Worm (Caenorhabditis elegans): ENCODE measurements around the gene dcaf-13.

dcaf-13 gene

ce11 chrII:4428121-4428520, 3.4 kb upstream of the dcaf-13 start:
- no peak for TF ChIP-seq ceh-39 (tag; optimal IDR thresholded peaks at IDR 0.05)
- no peak for TF ChIP-seq nhr-237 (tag; optimal IDR thresholded peaks at IDR 0.05)
- no peak for TF ChIP-seq sem-2 (GFP tag; optimal IDR thresholded peaks at IDR 0.05)
- TF ChIP-seq nhr-2 (tag; optimal IDR thresholded peaks at IDR 0.05): no peak
- no peak for TF ChIP-seq tbx-8 (GFP tag; optimal IDR thresholded peaks at IDR 0.05)
- TF ChIP-seq ceh-83 (GFP tag; optimal IDR thresholded peaks at IDR 0.05): no peak

- TF ChIP-seq snpc-4 (tag; optimal IDR thresholded peaks at IDR 0.05) (no peak), ceh-83 (GFP tag; optimal IDR thresholded peaks at IDR 0.05) (no peak), drap-1 (GFP tag; optimal IDR thresholded peaks at IDR 0.05) (no peak), M03D4.4 (tag; optimal IDR thresholded peaks at IDR 0.05) (no peak), ceh-43 (GFP tag; optimal IDR thresholded peaks at IDR 0.05) (no peak), zip-8 (tag; optimal IDR thresholded peaks at IDR 0.05) (no peak), mab-5 (tag; optimal IDR thresholded peaks at IDR 0.05) (no peak)
Observed at ce11 chrII:4419956-4420355, 4.7 kb downstream of the dcaf-13 start, which contains the start of gene bpnt-1. TSS of gene bpnt-1 (plus strand) at chrII:4420256.

- no peak for TF ChIP-seq nhr-237 (tag; optimal IDR thresholded peaks at IDR 0.05)
- TF ChIP-seq mls-2 (tag; optimal IDR thresholded peaks at IDR 0.05): no peak
- no peak for TF ChIP-seq unc-62 (GFP tag; optimal IDR thresholded peaks at IDR 0.05)
- no peak for TF ChIP-seq nhr-76 (tag; optimal IDR thresholded peaks at IDR 0.05)
- no peak for TF ChIP-seq zip-8 (tag; optimal IDR thresholded peaks at IDR 0.05)
- no peak for TF ChIP-seq sptf-1 (tag; optimal IDR thresholded peaks at IDR 0.05)
- no peak for TF ChIP-seq hlh-1 (tag; optimal IDR thresholded peaks at IDR 0.05)
- TF ChIP-seq unc-120 (tag; optimal IDR thresholded peaks at IDR 0.05; ENCODE audit: poor library complexity, severe bottlenecking): no peak
- TF ChIP-seq sem-2 (GFP tag; optimal IDR thresholded peaks at IDR 0.05): no peak
- no peak for TF ChIP-seq ztf-11 (tag; optimal IDR thresholded peaks at IDR 0.05)
- TF ChIP-seq ces-1 (GFP tag; optimal IDR thresholded peaks at IDR 0.05): no peak
Observed at ce11 chrII:4417333-4417732, 7.4 kb downstream of the dcaf-13 start, which contains the start of gene sod-5. TSS of gene sod-5 (plus strand) at chrII:4417633.

DNA sequence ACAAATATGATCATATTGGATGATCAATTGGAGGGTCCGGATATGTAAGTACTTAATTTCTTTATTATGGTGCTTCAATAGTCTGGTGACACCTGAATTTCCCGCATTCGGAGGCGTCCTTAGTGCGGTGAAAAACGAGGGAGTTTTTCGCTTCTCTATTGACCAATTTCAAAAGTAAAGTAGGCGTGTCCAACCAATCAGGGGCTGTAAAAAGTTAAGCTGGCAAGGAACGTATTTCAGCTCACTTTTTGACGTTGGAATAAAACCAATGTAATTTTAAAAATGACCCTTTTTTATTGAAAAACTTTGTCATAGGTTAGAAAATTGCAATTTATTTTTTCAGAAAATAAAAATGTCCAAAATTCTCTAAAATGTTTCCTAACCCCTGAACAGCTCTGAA, 15.1 kb downstream of the dcaf-13 start:
- TF ChIP-seq ztf-11 (tag; optimal IDR thresholded peaks at IDR 0.05): no peak

DNA sequence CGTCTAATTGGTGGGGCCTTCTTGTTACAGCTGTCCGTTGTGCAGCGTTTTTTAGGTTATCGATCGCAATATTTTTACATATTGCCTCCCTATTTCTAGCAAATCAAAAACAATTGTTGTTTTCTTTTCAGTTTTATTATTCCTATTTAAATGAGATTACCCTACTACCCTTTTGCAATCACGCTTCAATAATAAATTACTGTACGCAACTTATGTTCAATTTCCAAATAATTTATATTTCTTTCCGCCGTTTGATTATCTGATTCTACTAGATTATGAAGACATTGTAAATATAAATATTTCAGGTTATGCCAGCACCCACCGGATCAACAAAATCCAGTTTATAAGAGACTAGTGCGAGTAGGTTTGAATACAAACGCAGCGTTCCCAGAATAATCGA, 19.3 kb downstream of the dcaf-13 start, which contains the start of gene ZK430.5:
TSS of gene ZK430.5 (plus strand) at position 301 of the 400 bp plus-strand sequence.
- TF ChIP-seq nhr-12 (tag; optimal IDR thresholded peaks at IDR 0.05) (no peak), blmp-1 (tag; optimal IDR thresholded peaks at IDR 0.05) (no peak)

- no peak for TF ChIP-seq mls-2 (tag; optimal IDR thresholded peaks at IDR 0.05)
- TF ChIP-seq ham-2 (GFP tag; optimal IDR thresholded peaks at IDR 0.05): peak; percentile 15
- no peak for TF ChIP-seq nhr-76 (tag; optimal IDR thresholded peaks at IDR 0.05)
- peak; percentile 69 for TF ChIP-seq zip-8 (tag; optimal IDR thresholded peaks at IDR 0.05)
- no peak for TF ChIP-seq bed-3 (GFP tag; optimal IDR thresholded peaks at IDR 0.05)
- no peak for TF ChIP-seq unc-39 (tag; optimal IDR thresholded peaks at IDR 0.05)
Observed at ce11 chrII:4394438-4394837, 30.3 kb downstream of the dcaf-13 start.

- no peak for TF ChIP-seq elt-1 (tag; optimal IDR thresholded peaks at IDR 0.05; ENCODE audit: borderline replicate concordance, insufficient read depth)
- no peak for TF ChIP-seq blmp-1 (tag; optimal IDR thresholded peaks at IDR 0.05)
- no peak for TF ChIP-seq nhr-12 (tag; optimal IDR thresholded peaks at IDR 0.05)
- TF ChIP-seq sem-2 (GFP tag; optimal IDR thresholded peaks at IDR 0.05): no peak
- TF ChIP-seq lin-32 (GFP tag; optimal IDR thresholded peaks at IDR 0.05): no peak
- no peak for TF ChIP-seq ceh-39 (tag; optimal IDR thresholded peaks at IDR 0.05)
- TF ChIP-seq flh-1 (GFP tag; optimal IDR thresholded peaks at IDR 0.05): no peak
- TF ChIP-seq cnd-1 (tag; optimal IDR thresholded peaks at IDR 0.05): no peak
- TF ChIP-seq elt-3 (tag; optimal IDR thresholded peaks at IDR 0.05): no peak
- no peak for TF ChIP-seq sptf-1 (tag; optimal IDR thresholded peaks at IDR 0.05)
- TF ChIP-seq nhr-237 (tag; optimal IDR thresholded peaks at IDR 0.05): no peak
- TF ChIP-seq unc-62 (GFP tag; optimal IDR thresholded peaks at IDR 0.05): no peak
- no peak for TF ChIP-seq unc-39 (tag; optimal IDR thresholded peaks at IDR 0.05)
- no peak for TF ChIP-seq ham-2 (GFP tag; optimal IDR thresholded peaks at IDR 0.05)
- no peak for TF ChIP-seq tbx-8 (GFP tag; optimal IDR thresholded peaks at IDR 0.05)
- TF ChIP-seq unc-120 (tag; optimal IDR thresholded peaks at IDR 0.05; ENCODE audit: poor library complexity, severe bottlenecking): no peak
Observed at ce11 chrII:4392526-4393057, 32.1 kb downstream of the dcaf-13 start, which contains the start of gene mlt-7. TSS of gene mlt-7 (plus strand) at chrII:4393007.
